Worm (Caenorhabditis elegans): Measurements from ENCODE around the gene C56A3.8.

The C56A3.8 gene

DNA sequence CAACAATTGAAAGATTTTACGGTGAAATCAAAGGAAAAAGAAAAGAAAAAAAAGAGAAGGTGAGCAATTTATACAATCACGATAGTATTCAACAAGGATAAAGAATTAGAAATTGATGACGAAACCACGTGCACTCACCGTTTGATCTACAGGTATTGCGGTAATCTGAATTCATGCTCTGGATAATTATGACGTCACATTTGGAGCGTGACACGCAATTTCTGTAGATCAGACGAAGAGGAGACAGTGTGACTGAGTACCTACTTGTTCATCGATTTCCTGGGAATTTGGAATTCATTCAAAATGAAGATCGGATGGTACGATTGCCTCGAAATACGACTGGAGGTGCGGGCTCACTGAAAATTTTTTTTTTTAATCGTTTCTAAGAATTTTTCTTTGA, 38.3 kb downstream of the C56A3.8 start:
- TF ChIP-seq klf-2 (GFP tag; conservative IDR thresholded peaks at IDR 0.05) (no peak), flt-1 (GFP tag; IDR thresholded peaks at IDR 0.05) (no peak), ztf-23 (GFP tag; IDR thresholded peaks at IDR 0.05) (no peak), cog-1 (tag; optimal IDR thresholded peaks at IDR 0.05) (no peak), ztf-29 (GFP tag; IDR thresholded peaks at IDR 0.05) (no peak), ref-1 (GFP tag; conservative IDR thresholded peaks at IDR 0.05) (no peak), T22C8.4 (GFP tag; IDR thresholded peaks at IDR 0.05) (no peak), tab-1 (GFP tag; IDR thresholded peaks at IDR 0.05) (no peak), med-1 (GFP tag; optimal IDR thresholded peaks at IDR 0.05; ENCODE audit: insufficient read depth) (no peak)

DNA sequence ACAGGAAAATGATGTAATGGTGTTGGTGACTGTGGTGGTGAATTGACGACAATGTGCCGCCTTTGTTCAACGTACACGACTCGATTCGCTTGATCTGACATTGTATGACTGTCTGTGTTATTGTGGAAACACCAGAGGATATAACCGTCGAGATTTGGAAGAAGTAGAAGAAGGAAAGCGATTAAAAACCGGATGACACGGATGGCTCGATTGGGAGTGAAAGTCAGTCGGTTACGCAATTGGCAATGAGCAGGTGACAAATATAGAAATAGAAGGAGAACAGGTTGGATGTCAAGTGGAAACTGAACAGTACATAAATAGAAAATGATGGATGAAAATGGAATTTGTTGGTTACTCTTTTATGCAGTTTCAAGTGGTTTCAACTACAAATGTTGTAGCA, 40.8 kb downstream of the C56A3.8 start, which contains the start of gene rdy-2:
Gene rdy-2 (minus strand): TSS at position 101 of the 400 bp plus-strand sequence.
- no peak for TF ChIP-seq flt-1 (GFP tag; IDR thresholded peaks at IDR 0.05)
- TF ChIP-seq tab-1 (GFP tag; IDR thresholded peaks at IDR 0.05) = no peak
- TF ChIP-seq ref-1 (GFP tag; conservative IDR thresholded peaks at IDR 0.05) = no peak
- no peak for TF ChIP-seq klf-2 (GFP tag; conservative IDR thresholded peaks at IDR 0.05)
- no peak for TF ChIP-seq ztf-23 (GFP tag; IDR thresholded peaks at IDR 0.05)
- TF ChIP-seq cog-1 (tag; optimal IDR thresholded peaks at IDR 0.05) = no peak
- TF ChIP-seq T22C8.4 (GFP tag; IDR thresholded peaks at IDR 0.05) = no peak
- no peak for TF ChIP-seq med-1 (GFP tag; optimal IDR thresholded peaks at IDR 0.05; ENCODE audit: insufficient read depth)
- TF ChIP-seq ztf-29 (GFP tag; IDR thresholded peaks at IDR 0.05) = no peak

DNA sequence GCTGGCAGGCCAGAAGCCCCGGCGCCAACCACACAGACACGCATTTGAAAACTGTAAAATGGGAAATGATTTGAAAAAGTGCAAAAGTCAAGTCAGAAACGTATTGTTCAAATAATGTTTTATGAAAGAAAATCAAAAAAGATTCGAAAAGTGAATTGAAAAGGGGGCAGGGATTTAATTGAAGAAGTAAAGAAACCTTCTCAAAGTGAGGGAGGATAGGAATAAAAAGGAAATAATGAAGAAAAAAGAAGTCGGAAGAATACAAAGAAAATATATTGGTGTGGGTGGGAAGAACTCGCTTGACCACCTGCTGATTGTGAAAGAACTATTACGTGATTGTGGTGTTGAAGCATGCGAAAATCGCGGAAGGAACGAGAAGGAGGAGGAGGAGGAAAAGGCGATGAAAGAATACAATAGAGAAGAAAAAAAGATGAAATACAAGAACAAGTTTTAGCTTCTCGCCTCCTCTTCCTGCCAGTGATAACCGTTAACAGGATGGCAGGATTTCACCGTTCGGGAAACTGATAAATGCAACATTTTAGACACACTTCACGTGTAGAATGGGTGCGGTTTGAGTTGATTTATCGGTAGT, 46.7 kb downstream of the C56A3.8 start, which contains the start of gene fmo-4:
Gene fmo-4 (minus strand): TSS at position 51 of the 592 bp plus-strand sequence.
- TF ChIP-seq ztf-29 (GFP tag; IDR thresholded peaks at IDR 0.05) = no peak
- no peak for TF ChIP-seq med-1 (GFP tag; optimal IDR thresholded peaks at IDR 0.05; ENCODE audit: insufficient read depth)
- no peak for TF ChIP-seq ztf-23 (GFP tag; IDR thresholded peaks at IDR 0.05)
- no peak for TF ChIP-seq ref-1 (GFP tag; conservative IDR thresholded peaks at IDR 0.05)
- TF ChIP-seq klf-2 (GFP tag; conservative IDR thresholded peaks at IDR 0.05) = no peak
- no peak for TF ChIP-seq T22C8.4 (GFP tag; IDR thresholded peaks at IDR 0.05)
- no peak for TF ChIP-seq cog-1 (tag; optimal IDR thresholded peaks at IDR 0.05)

DNA sequence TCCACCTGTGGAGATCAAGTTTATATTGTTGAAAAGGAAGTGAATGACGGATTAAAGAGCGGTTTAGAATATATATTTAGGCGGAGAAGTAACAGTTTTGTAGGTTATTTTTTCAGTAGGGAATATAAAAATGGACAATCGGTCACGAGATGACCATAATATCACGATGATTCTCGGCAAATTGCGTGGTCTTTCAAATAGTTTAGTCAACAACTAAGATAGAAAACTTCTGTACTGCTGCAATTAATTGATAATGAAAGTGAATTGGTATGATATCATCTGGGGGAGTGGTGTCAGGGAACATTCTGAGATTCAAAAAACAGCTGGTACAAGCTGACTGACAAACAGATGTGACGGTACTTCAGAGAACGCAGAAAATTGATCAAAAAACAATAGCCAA, 48.4 kb downstream of the C56A3.8 start:
- no peak for TF ChIP-seq ztf-29 (GFP tag; IDR thresholded peaks at IDR 0.05)
- no peak for TF ChIP-seq flt-1 (GFP tag; IDR thresholded peaks at IDR 0.05)
- no peak for TF ChIP-seq cog-1 (tag; optimal IDR thresholded peaks at IDR 0.05)
- TF ChIP-seq ztf-23 (GFP tag; IDR thresholded peaks at IDR 0.05) = no peak
- TF ChIP-seq klf-2 (GFP tag; conservative IDR thresholded peaks at IDR 0.05) = no peak
- no peak for TF ChIP-seq ref-1 (GFP tag; conservative IDR thresholded peaks at IDR 0.05)
- no peak for TF ChIP-seq tab-1 (GFP tag; IDR thresholded peaks at IDR 0.05)
- TF ChIP-seq med-1 (GFP tag; optimal IDR thresholded peaks at IDR 0.05; ENCODE audit: insufficient read depth) = no peak
- TF ChIP-seq T22C8.4 (GFP tag; IDR thresholded peaks at IDR 0.05) = no peak

DNA sequence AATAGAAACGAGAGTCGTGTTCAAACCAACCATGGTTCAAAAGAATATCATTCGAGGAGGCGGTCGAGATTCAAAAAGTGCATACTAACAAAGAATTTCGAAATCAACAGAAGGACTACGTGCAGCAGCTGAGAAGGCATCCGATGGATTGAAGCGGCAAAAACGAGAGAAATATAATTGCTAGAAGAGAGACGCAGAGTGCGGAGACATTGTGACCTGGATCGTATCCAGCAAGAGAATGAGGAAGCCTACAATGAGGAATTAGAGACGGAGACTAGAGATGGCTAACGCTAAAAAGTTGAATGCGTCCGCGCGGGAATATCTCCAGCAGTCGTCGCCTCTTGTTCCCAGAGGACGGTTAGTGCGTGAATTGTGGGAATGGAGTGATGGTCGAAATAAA, 49.7 kb downstream of the C56A3.8 start:
- TF ChIP-seq ztf-23 (GFP tag; IDR thresholded peaks at IDR 0.05) (no peak), T22C8.4 (GFP tag; IDR thresholded peaks at IDR 0.05) (no peak), ref-1 (GFP tag; conservative IDR thresholded peaks at IDR 0.05) (no peak), med-1 (GFP tag; optimal IDR thresholded peaks at IDR 0.05; ENCODE audit: insufficient read depth) (no peak), ztf-29 (GFP tag; IDR thresholded peaks at IDR 0.05) (no peak), klf-2 (GFP tag; conservative IDR thresholded peaks at IDR 0.05) (no peak), flt-1 (GFP tag; IDR thresholded peaks at IDR 0.05) (no peak), cog-1 (tag; optimal IDR thresholded peaks at IDR 0.05) (no peak), tab-1 (GFP tag; IDR thresholded peaks at IDR 0.05) (no peak)

Data from whole organism, midembryonic.